Worm (Caenorhabditis elegans): ENCODE data around the gene crp-1.

- TF ChIP-seq unc-55 (GFP tag; optimal IDR thresholded peaks at IDR 0.05): no peak
- no peak for TF ChIP-seq pha-2 (tag; optimal IDR thresholded peaks at IDR 0.05)
- no peak for TF ChIP-seq elt-2 (tag; optimal IDR thresholded peaks at IDR 0.05)
- TF ChIP-seq fkh-10 (GFP tag; optimal IDR thresholded peaks at IDR 0.05): no peak
- no peak for TF ChIP-seq lim-6 (tag; optimal IDR thresholded peaks at IDR 0.05)
Measured at ce11 chrV:10483995-10484394, 5.6 kb downstream of the crp-1 start.

Measured in whole organism, late embryonic.